Worm (Caenorhabditis elegans) whole organism, young adult: Measurements from ENCODE around the gene C45H4.21.
A peak's percentile ranks its signal among the peaks of the same experiment; 100 is the strongest.

Source experiments
- C17E4.6 ChIP-seq: fragments of 200-800 bp; sonication (Bioruptor generic); IDR thresholded peaks from 2 replicates; pipeline ENCODE4 v1.3.6; 2022; ENCODE audit warnings: missing genetic modification reagents, missing genetic modification characterization, missing compliant biosample characterization
- F10E7.11 ChIP-seq: sonication (generic microtip); optimal IDR thresholded peaks from 2 replicates; lab custom pipeline; 2017; ENCODE audit warnings: mild to moderate bottlenecking, missing genetic modification characterization, moderate library complexity, missing compliant biosample characterization
- F57C9.4 ChIP-seq: sonication (generic microtip); optimal IDR thresholded peaks from 2 replicates; lab custom pipeline; 2017; ENCODE audit warnings: mild to moderate bottlenecking, missing genetic modification characterization, missing compliant biosample characterization
- K11D2.4 ChIP-seq: fragments of 200-800 bp; sonication (Bioruptor generic); IDR thresholded peaks from 2 replicates; pipeline ENCODE4 v1.3.6; 2022; ENCODE audit warnings: missing genetic modification reagents, missing genetic modification characterization, missing compliant biosample characterization
- K12H6.12 ChIP-seq: fragments of 200-800 bp; sonication (Bioruptor generic); optimal IDR thresholded peaks from 2 replicates; lab custom pipeline; 2018; ENCODE audit warnings: mild to moderate bottlenecking, missing genetic modification characterization, missing compliant biosample characterization
- Y53F4B.3 ChIP-seq: fragments of 200-800 bp; sonication (Bioruptor generic); IDR thresholded peaks from 2 replicates; pipeline ENCODE4 v1.3.6; 2022; ENCODE audit warnings: missing genetic modification reagents, missing genetic modification characterization, missing compliant biosample characterization
- Y67H2A.10 ChIP-seq: fragments of 200-800 bp; sonication (Bioruptor generic); conservative IDR thresholded peaks from 2 replicates; pipeline ENCODE4 v1.3.6; 2022; ENCODE audit warnings: missing genetic modification reagents, missing genetic modification characterization, missing compliant biosample characterization
- Y79H2A.3 ChIP-seq: fragments of 200-800 bp; sonication (Bioruptor generic); conservative IDR thresholded peaks from 2 replicates; pipeline ENCODE4 v1.3.6; 2022; ENCODE audit warnings: missing genetic modification reagents, missing genetic modification characterization, missing compliant biosample characterization
- ama-1 ChIP-seq, 3 experiments: fragments of 150-350 bp in 1 of 3; sonication (generic microtip) in 2 of 3; optimal IDR thresholded peaks; 2 replicates each; lab custom pipeline; 2014 to 2018; ENCODE audit warnings: missing biosample characterization in 2 of 3, missing genetic modification characterization in 2 of 3, missing genetic modification reagents in 2 of 3
- aptf-2 ChIP-seq: fragments of 200-800 bp; sonication (Bioruptor generic); conservative IDR thresholded peaks from 2 replicates; pipeline ENCODE4 v1.3.6; 2022; ENCODE audit warnings: missing genetic modification reagents, missing genetic modification characterization, missing compliant biosample characterization
- attf-6 ChIP-seq: fragments of 200-800 bp; sonication (Bioruptor generic); IDR thresholded peaks from 2 replicates; pipeline ENCODE4 v1.3.6; 2022; ENCODE audit warnings: missing genetic modification reagents, missing genetic modification characterization, missing compliant biosample characterization
- bed-2 ChIP-seq: fragments of 200-800 bp; sonication (Bioruptor generic); IDR thresholded peaks from 2 replicates; pipeline ENCODE4 v1.3.6; 2022; ENCODE audit warnings: missing genetic modification reagents, missing genetic modification characterization, missing compliant biosample characterization
- ccch-3 ChIP-seq: fragments of 200-800 bp; sonication (Bioruptor generic); optimal IDR thresholded peaks from 2 replicates; lab custom pipeline; 2018; ENCODE audit warnings: mild to moderate bottlenecking, missing genetic modification characterization, missing compliant biosample characterization
- ceh-100 ChIP-seq: fragments of 200-800 bp; sonication (Bioruptor generic); IDR thresholded peaks from 2 replicates; pipeline ENCODE4 v1.3.6; 2022; ENCODE audit warnings: missing genetic modification reagents, missing genetic modification characterization, missing compliant biosample characterization
- ceh-40 ChIP-seq: fragments of 200-800 bp; sonication (Bioruptor generic); IDR thresholded peaks from 2 replicates; pipeline ENCODE4 v1.3.6; 2022; ENCODE audit warnings: missing genetic modification characterization, missing compliant biosample characterization
- ceh-58 ChIP-seq: fragments of 200-800 bp; sonication (Bioruptor generic); IDR thresholded peaks from 2 replicates; pipeline ENCODE4 v1.3.6; 2022; ENCODE audit warnings: missing genetic modification characterization, missing compliant biosample characterization
- ceh-79 ChIP-seq: sonication (generic microtip); optimal IDR thresholded peaks from 2 replicates; lab custom pipeline; 2017; ENCODE audit warnings: mild to moderate bottlenecking, missing genetic modification characterization, missing compliant biosample characterization
- dox-1 ChIP-seq: fragments of 200-800 bp; sonication (Bioruptor generic); IDR thresholded peaks from 2 replicates; pipeline ENCODE4 v1.3.6; 2022; ENCODE audit warnings: missing genetic modification reagents, missing genetic modification characterization, missing compliant biosample characterization
- ets-4 ChIP-seq: fragments of 200-800 bp; sonication (Bioruptor generic); optimal IDR thresholded peaks from 2 replicates; lab custom pipeline; 2018; ENCODE audit warnings: mild to moderate bottlenecking, missing genetic modification characterization, missing compliant biosample characterization
- fkh-3 ChIP-seq: sonication (generic microtip); optimal IDR thresholded peaks from 2 replicates; lab custom pipeline; 2016; ENCODE audit warnings: mild to moderate bottlenecking, missing genetic modification characterization, missing compliant biosample characterization
- hmg-1.2 ChIP-seq: fragments of 200-800 bp; sonication (Bioruptor generic); IDR thresholded peaks from 2 replicates; pipeline ENCODE4 v1.3.6; 2022; ENCODE audit warnings: missing genetic modification reagents, missing genetic modification characterization, missing compliant biosample characterization
- hrde-1 ChIP-seq: sonication (generic microtip); optimal IDR thresholded peaks from 2 replicates; lab custom pipeline; 2016; ENCODE audit warnings: missing genetic modification characterization, mild to moderate bottlenecking, missing compliant biosample characterization, moderate library complexity, missing genotype, missing genetic modification reagents, borderline replicate concordance
- lsl-1 ChIP-seq: fragments of 200-800 bp; sonication (Bioruptor generic); optimal IDR thresholded peaks from 2 replicates; lab custom pipeline; 2018; ENCODE audit warnings: mild to moderate bottlenecking, missing genetic modification characterization, moderate library complexity, missing compliant biosample characterization
- mes-4 ChIP-seq: sonication (generic microtip); optimal IDR thresholded peaks from 2 replicates; lab custom pipeline; 2016; ENCODE audit warnings: missing genotype, missing genetic modification characterization, missing compliant biosample characterization
- mxl-1 ChIP-seq: sonication (generic microtip); optimal IDR thresholded peaks from 2 replicates; lab custom pipeline; 2016; ENCODE audit warnings: missing genetic modification characterization, missing compliant biosample characterization
- nfya-1 ChIP-seq: sonication (generic microtip); optimal IDR thresholded peaks from 2 replicates; lab custom pipeline; 2017; ENCODE audit warnings: antibody characterized with exemption, missing compliant biosample characterization, missing genetic modification characterization, borderline replicate concordance; ENCODE audit not compliant: insufficient read depth
- nhr-80 ChIP-seq: sonication (generic microtip); optimal IDR thresholded peaks from 2 replicates; lab custom pipeline; 2016; ENCODE audit warnings: missing genetic modification characterization, missing compliant biosample characterization
- pbrm-1 ChIP-seq: fragments of 200-800 bp; sonication (Bioruptor generic); IDR thresholded peaks from 2 replicates; pipeline ENCODE4 v1.3.6; 2022; ENCODE audit warnings: missing genetic modification reagents, missing genetic modification characterization, missing compliant biosample characterization
- rcor-1 ChIP-seq: fragments of 200-800 bp; sonication (Bioruptor generic); IDR thresholded peaks from 2 replicates; pipeline ENCODE4 v1.3.6; 2022; ENCODE audit warnings: missing genetic modification reagents, missing genetic modification characterization, missing compliant biosample characterization
- rpc-1 ChIP-seq, 2 experiments: fragments of 150-350 bp in 1 of 2; sonication (generic microtip) in 1 of 2; optimal IDR thresholded peaks; 2 replicates each; lab custom pipeline; 2014 to 2018; ENCODE audit warnings: missing biosample characterization in 1 of 2, missing genetic modification characterization in 1 of 2, missing genetic modification reagents in 1 of 2, missing genotype in 1 of 2
- snpc-1.3 ChIP-seq: sonication (generic microtip); optimal IDR thresholded peaks from 2 replicates; lab custom pipeline; 2017; ENCODE audit warnings: missing genetic modification characterization, mild to moderate bottlenecking, missing compliant biosample characterization, antibody characterized with exemption, moderate library complexity, missing genotype, missing genetic modification reagents; ENCODE audit not compliant: insufficient read depth
- somi-1 ChIP-seq: fragments of 200-800 bp; sonication (Bioruptor generic); optimal IDR thresholded peaks from 2 replicates; lab custom pipeline; 2018; ENCODE audit warnings: mild to moderate bottlenecking, missing genetic modification characterization, missing compliant biosample characterization
- tlf-1 ChIP-seq: fragments of 200-800 bp; sonication (Bioruptor generic); optimal IDR thresholded peaks from 2 replicates; lab custom pipeline; 2018; ENCODE audit warnings: mild to moderate bottlenecking, missing genetic modification characterization, missing compliant biosample characterization
- xnd-1 ChIP-seq: sonication (generic microtip); optimal IDR thresholded peaks from 2 replicates; lab custom pipeline; 2016; ENCODE audit warnings: missing genotype, missing genetic modification reagents, missing genetic modification characterization, missing compliant biosample characterization
- zim-3 ChIP-seq: sonication (generic microtip); optimal IDR thresholded peaks from 2 replicates; lab custom pipeline; 2017; ENCODE audit warnings: mild to moderate bottlenecking, missing genetic modification characterization, moderate library complexity, missing compliant biosample characterization
- ztf-22 ChIP-seq: fragments of 200-800 bp; sonication (Bioruptor generic); optimal IDR thresholded peaks from 2 replicates; lab custom pipeline; 2018; ENCODE audit warnings: mild to moderate bottlenecking, missing genetic modification characterization, moderate library complexity, missing compliant biosample characterization
- ztf-3 ChIP-seq: fragments of 200-800 bp; sonication (Bioruptor generic); optimal IDR thresholded peaks from 2 replicates; lab custom pipeline; 2018; ENCODE audit warnings: mild to moderate bottlenecking, missing genetic modification characterization, missing compliant biosample characterization

The C45H4.21 gene

DNA sequence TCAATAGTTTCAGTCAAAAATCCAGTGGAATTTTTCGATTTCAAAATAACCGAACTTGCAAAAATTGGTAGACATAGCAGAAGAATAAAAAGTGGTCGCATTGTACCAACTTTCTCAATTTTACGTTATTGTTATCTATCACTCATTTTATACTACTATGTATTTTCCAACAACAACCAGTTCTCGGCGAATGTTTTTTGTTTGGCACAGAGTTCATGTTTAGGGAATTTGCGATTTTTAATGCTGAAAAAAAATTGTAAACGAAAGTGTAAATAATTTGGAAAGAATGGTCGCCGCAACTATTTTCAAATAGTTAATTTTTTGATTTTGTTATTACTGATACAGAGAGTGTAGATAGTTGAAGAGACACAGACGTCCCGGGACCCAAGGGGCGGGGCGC is at the start of gene C45H4.21:
Gene C45H4.21, minus strand, starts transcription at position 101 of the 400 bp plus-strand sequence.
- TF ChIP-seq fkh-3 (tag; lab: Kevin White, UChicago), result no peak
- no peak for TF ChIP-seq K12H6.12
- no peak for TF ChIP-seq ets-4
- TF ChIP-seq ztf-3 (GFP tag; lab: Kevin White, UChicago), result no peak
- TF ChIP-seq ceh-40 (GFP tag; lab: Robert Waterston, UW), result no peak
- TF ChIP-seq xnd-1, result no peak
- TF ChIP-seq ccch-3 (GFP tag; lab: Kevin White, UChicago), result no peak
- no peak for TF ChIP-seq lsl-1 (GFP tag; lab: Kevin White, UChicago)
- no peak for TF ChIP-seq nfya-1 (tag; lab: Kevin White, UChicago)
- no peak for TF ChIP-seq ama-1 (optimal IDR thresholded peaks at IDR 0.05; lab: Kevin White, UChicago)
- no peak for TF ChIP-seq ama-1 (GFP tag; optimal IDR thresholded peaks at IDR 0.05; lab: Kevin White, UChicago)
- TF ChIP-seq dox-1 (GFP tag; lab: Robert Waterston, UW), result no peak
- TF ChIP-seq mes-4 (tag; lab: Kevin White, UChicago), result no peak
- TF ChIP-seq rcor-1 (GFP tag; lab: Robert Waterston, UW), result no peak
- no peak for TF ChIP-seq K11D2.4
- no peak for TF ChIP-seq bed-2 (GFP tag; lab: Robert Waterston, UW)
- no peak for TF ChIP-seq F10E7.11
- TF ChIP-seq C17E4.6 (GFP tag; lab: Robert Waterston, UW), result no peak
- TF ChIP-seq pbrm-1 (GFP tag; lab: Robert Waterston, UW), result no peak

DNA sequence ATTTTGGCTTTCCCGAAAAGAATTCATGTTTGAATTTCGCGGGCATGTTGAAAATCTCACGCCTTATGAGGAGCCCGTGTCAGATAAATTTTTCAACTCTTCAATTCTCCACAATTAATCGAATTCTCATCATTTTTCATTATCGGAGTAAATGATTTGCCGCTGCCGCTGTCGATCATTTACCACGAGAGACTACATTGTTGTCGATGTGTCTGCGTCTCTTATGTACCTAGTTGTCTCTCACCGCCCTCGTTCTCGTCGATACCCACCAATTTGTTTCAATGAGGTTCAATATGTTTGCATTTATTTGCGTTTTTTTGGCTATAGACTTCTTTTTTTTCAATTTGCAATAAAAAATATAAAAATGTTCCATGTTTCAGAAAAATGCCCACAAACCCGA is 42.8 kb upstream of the C45H4.21 start, which contains the start of gene nhr-13:
Gene nhr-13, plus strand, starts transcription at position 369 of the 400 bp plus-strand sequence.
- no peak for TF ChIP-seq Y79H2A.3
- no peak for TF ChIP-seq ceh-58 (GFP tag; lab: Robert Waterston, UW)
- TF ChIP-seq aptf-2 (GFP tag; lab: Robert Waterston, UW), result no peak
- no peak for TF ChIP-seq Y53F4B.3 (GFP tag; lab: Robert Waterston, UW)
- peak; percentile 92 for TF ChIP-seq hmg-1.2
- no peak for TF ChIP-seq ceh-79 (tag; lab: Kevin White, UChicago)
- peak; percentile 47 for TF ChIP-seq nhr-80 (tag; lab: Kevin White, UChicago)

DNA sequence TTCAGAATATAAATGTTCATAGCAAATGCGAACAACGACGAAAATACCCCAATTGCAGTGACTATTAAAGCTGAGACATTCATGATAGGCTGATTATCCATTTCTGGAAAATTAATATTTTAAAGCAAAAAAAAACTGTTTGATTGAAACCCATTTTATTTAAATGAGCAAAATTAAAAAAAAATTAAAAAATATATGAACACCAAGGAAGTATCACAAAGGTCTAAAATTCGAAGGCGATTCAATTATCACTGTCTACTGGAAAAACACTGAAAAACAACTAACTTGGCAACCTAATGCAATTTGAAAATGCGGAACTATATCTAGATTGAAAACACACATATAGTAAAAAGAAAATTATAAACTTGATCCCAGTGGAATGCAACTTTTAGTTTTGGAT is 41.8 kb upstream of the C45H4.21 start, which contains the start of gene srbc-42:
Gene srbc-42, minus strand, starts transcription at position 101 of the 400 bp plus-strand sequence.
- TF ChIP-seq hrde-1 (no peak), rpc-1 (optimal IDR thresholded peaks at IDR 0.05; lab: Kevin White, UChicago) (no peak), rpc-1 (tag; optimal IDR thresholded peaks at IDR 0.05; lab: Kevin White, UChicago) (no peak), zim-3 (tag; lab: Kevin White, UChicago) (no peak), attf-6 (no peak), ztf-22 (no peak), mxl-1 (tag; lab: Kevin White, UChicago) (no peak), Y67H2A.10 (GFP tag; lab: Robert Waterston, UW) (no peak), ceh-100 (GFP tag; lab: Robert Waterston, UW) (no peak), ets-4 (no peak), tlf-1 (GFP tag; lab: Kevin White, UChicago) (no peak), snpc-1.3 (no peak), somi-1 (GFP tag; lab: Kevin White, UChicago) (no peak), F57C9.4 (tag; lab: Kevin White, UChicago) (no peak)
- TF ChIP-seq, all 124 proteins: peak for 0
